Fruit fly (Drosophila melanogaster) whole organism, adult: ENCODE results near the gene CG18596.

ENCODE experiments used
- CG11617 ChIP-seq: fragments of 200-800 bp; sonication (Bioruptor generic); optimal IDR thresholded peaks from 2 replicates; lab custom pipeline; 2017; ENCODE audit warnings: mild to moderate bottlenecking, missing biosample characterization, missing genetic modification reagents, missing genetic modification characterization
- CG12768 ChIP-seq: fragments of 200-800 bp; sonication (Bioruptor generic); optimal IDR thresholded peaks from 2 replicates; lab custom pipeline; 2017; ENCODE audit warnings: missing biosample characterization, missing genetic modification characterization, mild to moderate bottlenecking, moderate library complexity, missing genetic modification reagents
- CG33017 ChIP-seq: fragments of 200-800 bp; sonication (Bioruptor generic); optimal IDR thresholded peaks from 2 replicates; lab custom pipeline; 2018; ENCODE audit warnings: missing biosample characterization, mild to moderate bottlenecking, missing genetic modification characterization, moderate library complexity
- CG7045 ChIP-seq: fragments of 200-800 bp; sonication (Bioruptor generic); optimal IDR thresholded peaks from 2 replicates; lab custom pipeline; 2017; ENCODE audit warnings: missing biosample characterization, mild to moderate bottlenecking, missing genetic modification characterization
- CG7101 ChIP-seq: fragments of 200-800 bp; sonication (Bioruptor generic); optimal IDR thresholded peaks from 2 replicates; lab custom pipeline; 2018; ENCODE audit warnings: missing biosample characterization, mild to moderate bottlenecking, missing genetic modification characterization, moderate library complexity
- Mnt ChIP-seq: fragments of 200-800 bp; sonication (Bioruptor generic); optimal IDR thresholded peaks from 2 replicates; lab custom pipeline; 2016; ENCODE audit warnings: missing biosample characterization, mild to moderate bottlenecking, missing genetic modification characterization
- bab1 ChIP-seq: fragments of 200-800 bp; sonication (Bioruptor generic); optimal IDR thresholded peaks from 3 replicates; lab custom pipeline; 2019; ENCODE audit warnings: missing biosample characterization, mild to moderate bottlenecking, missing genetic modification characterization, moderate library complexity
- cic ChIP-seq: fragments of 200-800 bp; sonication (Bioruptor generic); optimal IDR thresholded peaks from 2 replicates; lab custom pipeline; 2017; ENCODE audit warnings: missing biosample characterization, mild to moderate bottlenecking, missing genetic modification characterization, moderate library complexity
- kay ChIP-seq: fragments of 200-800 bp; sonication (Bioruptor generic); peaks from one replicate; lab custom pipeline; 2016; ENCODE audit warnings: missing biosample characterization, missing genetic modification characterization, borderline replicate concordance
- pad ChIP-seq: fragments of 200-800 bp; sonication (Bioruptor generic); optimal IDR thresholded peaks from 3 replicates; lab custom pipeline; 2017; ENCODE audit warnings: missing biosample characterization, missing genetic modification characterization, mild to moderate bottlenecking, moderate library complexity, missing genetic modification reagents
- tj ChIP-seq: fragments of 200-800 bp; sonication (Bioruptor generic); optimal IDR thresholded peaks from 3 replicates; lab custom pipeline; 2017; ENCODE audit warnings: missing biosample characterization, mild to moderate bottlenecking, missing genetic modification characterization, moderate library complexity
- toe ChIP-seq: fragments of 200-800 bp; sonication (Bioruptor generic); optimal IDR thresholded peaks from 2 replicates; lab custom pipeline; 2016; ENCODE audit warnings: missing biosample characterization, missing genetic modification characterization

DNA sequence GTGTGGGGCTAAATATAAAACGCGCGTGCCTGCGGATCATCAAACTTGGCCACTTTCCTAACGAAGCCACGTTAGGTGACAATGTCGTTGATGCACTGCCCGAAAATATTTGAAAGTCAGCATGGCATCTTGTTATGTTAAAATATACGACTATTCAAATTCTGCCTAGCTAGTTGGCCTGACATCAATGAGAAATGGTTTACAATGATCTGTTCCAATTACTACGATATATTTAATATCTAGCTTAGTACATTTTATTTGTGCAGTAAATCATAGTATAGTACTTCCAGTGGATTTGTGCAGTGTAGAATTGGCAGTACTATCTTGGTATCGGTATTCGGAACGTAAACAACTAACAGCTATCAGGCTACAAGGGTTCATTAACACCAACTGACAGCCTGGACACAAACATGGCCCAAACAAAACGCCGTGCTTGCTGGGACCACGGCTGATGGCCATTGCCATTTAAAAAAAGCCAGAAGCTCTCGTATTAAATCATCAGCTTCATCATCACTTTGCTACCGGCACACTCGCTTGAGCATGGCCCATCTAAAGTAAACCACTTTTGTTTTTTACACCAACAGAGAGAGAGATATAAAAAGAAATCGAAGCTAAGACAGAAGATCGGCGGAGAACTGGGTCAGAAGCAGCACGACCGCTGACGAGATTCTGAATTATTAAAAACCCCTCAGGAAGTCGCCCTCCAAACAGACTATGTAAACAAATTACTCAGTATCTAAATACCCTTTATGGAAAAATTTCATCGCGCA, 19.9 kb downstream of the CG18596 start:
- TF ChIP-seq CG7101 (tag; lab: Kevin White, UChicago) (no peak), kay (GFP tag; lab: Kevin White, UChicago) (no peak), CG33017 (no peak), CG7045 (GFP tag; lab: Kevin White, UChicago) (no peak), CG12768 (GFP tag; lab: Kevin White, UChicago) (no peak), tj (GFP tag; lab: Kevin White, UChicago) (no peak), pad (no peak), CG11617 (GFP tag; lab: Kevin White, UChicago) (no peak), Mnt (no peak), toe (GFP tag; lab: Kevin White, UChicago) (no peak), bab1 (GFP tag; lab: Kevin White, UChicago) (no peak), cic (no peak)
